Worm (Caenorhabditis elegans) whole organism, midembryonic: ENCODE measurements around the gene ZK512.2.

Experiments
- T22C8.4 ChIP-seq: fragments of 200-800 bp; sonication (Bioruptor generic); IDR thresholded peaks from 2 replicates; pipeline ENCODE4 v1.3.6; 2022; ENCODE audit warnings: missing genetic modification characterization, missing compliant biosample characterization
- flt-1 ChIP-seq: fragments of 200-800 bp; sonication (Bioruptor generic); IDR thresholded peaks from 2 replicates; pipeline ENCODE4 v1.3.6; 2022; ENCODE audit warnings: missing genetic modification characterization, missing compliant biosample characterization
- tab-1 ChIP-seq: fragments of 200-800 bp; sonication (Bioruptor generic); IDR thresholded peaks from 2 replicates; pipeline ENCODE4 v1.3.6; 2022; ENCODE audit warnings: missing genetic modification characterization, missing compliant biosample characterization

DNA sequence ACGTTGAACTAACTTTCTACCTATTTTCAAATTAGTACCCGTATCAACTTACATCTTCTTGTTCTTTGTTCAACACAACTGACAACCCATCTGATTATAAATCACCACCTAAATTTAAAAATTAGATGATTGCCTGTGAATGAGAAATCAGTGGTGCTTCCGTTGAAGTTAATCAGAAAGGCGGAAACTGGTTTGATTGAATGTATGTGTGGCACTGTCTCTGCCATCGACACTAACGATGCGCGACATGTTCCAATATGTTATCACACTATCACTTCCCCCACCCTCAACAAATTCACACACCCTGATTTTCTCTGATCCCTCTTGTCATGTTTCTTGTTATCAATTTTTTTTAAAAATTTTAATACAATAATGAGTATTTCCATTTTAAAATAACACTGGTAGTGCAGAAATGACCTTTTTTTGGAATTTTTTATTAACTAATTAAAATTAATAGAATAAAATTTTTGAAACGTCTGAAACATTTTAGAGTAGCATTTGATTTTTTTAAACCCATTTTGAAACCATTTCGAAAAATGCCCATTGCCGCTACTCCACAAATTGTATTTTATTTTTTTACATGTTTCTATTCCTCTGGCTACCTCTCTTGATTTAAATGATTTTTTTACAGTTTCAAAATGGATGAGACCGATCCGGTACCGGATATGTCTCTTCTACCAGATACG, 25.5 kb downstream of the ZK512.2 start, which contains the start of gene ced-11:
- no peak for TF ChIP-seq tab-1 (GFP tag; lab: Robert Waterston, UW)
- no peak for TF ChIP-seq flt-1
- no peak for TF ChIP-seq T22C8.4 (GFP tag; lab: Robert Waterston, UW)
